Fruit fly (Drosophila melanogaster) whole organism, embryonic: ENCODE results near the gene CG5973.

Experiments
- Antp ChIP-seq: fragments of 200-800 bp; sonication (Bioruptor generic); optimal IDR thresholded peaks from 3 replicates; lab custom pipeline; 2016; ENCODE audit warnings: missing biosample characterization, missing genetic modification characterization
- CG10959 ChIP-seq: fragments of 200-800 bp; sonication (Bioruptor generic); IDR thresholded peaks from 2 replicates; pipeline ENCODE4 v1.3.6; 2022; ENCODE audit warnings: missing biosample characterization, missing genetic modification characterization
- CG10979 ChIP-seq: fragments of 200-800 bp; sonication (Bioruptor generic); optimal IDR thresholded peaks from 2 replicates; lab custom pipeline; 2018; ENCODE audit warnings: missing biosample characterization, mild to moderate bottlenecking, missing genetic modification characterization, moderate library complexity
- CG11504 ChIP-seq: fragments of 200-800 bp; sonication (Bioruptor generic); optimal IDR thresholded peaks from 3 replicates; lab custom pipeline; 2019; ENCODE audit warnings: missing biosample characterization, mild to moderate bottlenecking, missing genetic modification characterization, moderate library complexity
- CG12219 ChIP-seq: fragments of 200-800 bp; sonication (Bioruptor generic); optimal IDR thresholded peaks from 3 replicates; lab custom pipeline; 2018; ENCODE audit warnings: missing biosample characterization, mild to moderate bottlenecking, missing genetic modification characterization
- CG12391 ChIP-seq: fragments of 200-800 bp; sonication (Bioruptor generic); optimal IDR thresholded peaks from 3 replicates; lab custom pipeline; 2018; ENCODE audit warnings: missing biosample characterization, mild to moderate bottlenecking, missing genetic modification characterization, moderate library complexity
- CG12942 ChIP-seq: fragments of 200-800 bp; sonication (Bioruptor generic); optimal IDR thresholded peaks from 3 replicates; lab custom pipeline; 2016; ENCODE audit warnings: missing biosample characterization, missing genetic modification characterization
- CG14014 ChIP-seq: fragments of 200-800 bp; sonication (Bioruptor generic); IDR thresholded peaks from 2 replicates; pipeline ENCODE4 v1.3.6; 2022; ENCODE audit warnings: missing biosample characterization, missing genetic modification characterization
- CG14050 ChIP-seq: fragments of 200-800 bp; sonication (Bioruptor generic); IDR thresholded peaks from 3 replicates; pipeline ENCODE4 v1.3.6; 2022; ENCODE audit warnings: missing biosample characterization, missing genetic modification characterization
- CG15696 ChIP-seq: fragments of 200-800 bp; sonication (Bioruptor generic); optimal IDR thresholded peaks from 2 replicates; lab custom pipeline; 2019; ENCODE audit warnings: missing biosample characterization, mild to moderate bottlenecking, missing genetic modification characterization, moderate library complexity
- CG17328 ChIP-seq: fragments of 200-800 bp; sonication (Bioruptor generic); IDR thresholded peaks from 2 replicates; pipeline ENCODE4 v1.3.6; 2022; ENCODE audit warnings: missing biosample characterization, missing genetic modification characterization
- CG17802 ChIP-seq: fragments of 200-800 bp; sonication (Bioruptor generic); optimal IDR thresholded peaks from 2 replicates; lab custom pipeline; 2018; ENCODE audit warnings: missing biosample characterization, mild to moderate bottlenecking, missing genetic modification characterization, moderate library complexity
- CG32532 ChIP-seq: fragments of 200-800 bp; sonication (Bioruptor generic); IDR thresholded peaks from 2 replicates; pipeline ENCODE4 v1.3.6; 2022; ENCODE audit warnings: missing biosample characterization, missing genetic modification characterization
- CG34422 ChIP-seq: fragments of 200-800 bp; sonication (Bioruptor generic); IDR thresholded peaks from 3 replicates; pipeline ENCODE4 v1.3.6; 2022; ENCODE audit warnings: missing biosample characterization, missing genetic modification characterization
- CG4404 ChIP-seq: fragments of 200-800 bp; sonication (Bioruptor generic); IDR thresholded peaks from 2 replicates; pipeline ENCODE4 v1.3.6; 2022; ENCODE audit warnings: missing biosample characterization, missing genetic modification characterization
- CG4854 ChIP-seq: fragments of 200-800 bp; sonication (Bioruptor generic); optimal IDR thresholded peaks from 2 replicates; lab custom pipeline; 2016; ENCODE audit warnings: missing biosample characterization, missing genetic modification characterization, inconsistent platforms
- CG5180 ChIP-seq: fragments of 200-800 bp; sonication (Bioruptor generic); optimal IDR thresholded peaks from 3 replicates; lab custom pipeline; 2017; ENCODE audit warnings: missing biosample characterization, missing genetic modification characterization, mild to moderate bottlenecking, moderate library complexity, missing genetic modification reagents
- CG6813 ChIP-seq: fragments of 200-800 bp; sonication (Bioruptor generic); optimal IDR thresholded peaks from 2 replicates; lab custom pipeline; 2017; ENCODE audit warnings: missing biosample characterization, missing genetic modification characterization, mild to moderate bottlenecking, moderate library complexity, missing genetic modification reagents
- CG7271 ChIP-seq: fragments of 200-800 bp; sonication (Bioruptor generic); optimal IDR thresholded peaks from 2 replicates; lab custom pipeline; 2018; ENCODE audit warnings: missing biosample characterization, mild to moderate bottlenecking, missing genetic modification characterization, moderate library complexity
- CG7839 ChIP-seq: fragments of 200-800 bp; sonication (Bioruptor generic); optimal IDR thresholded peaks from 3 replicates; lab custom pipeline; 2018; ENCODE audit warnings: missing biosample characterization, mild to moderate bottlenecking, missing genetic modification characterization, moderate library complexity
- CG9817 ChIP-seq: fragments of 200-800 bp; sonication (Bioruptor generic); optimal IDR thresholded peaks from 2 replicates; lab custom pipeline; 2018; ENCODE audit warnings: missing biosample characterization, mild to moderate bottlenecking, missing genetic modification characterization, moderate library complexity
- Camta ChIP-seq: fragments of 200-800 bp; sonication (Bioruptor generic); optimal IDR thresholded peaks from 2 replicates; lab custom pipeline; 2016; ENCODE audit warnings: missing biosample characterization, missing genetic modification characterization
- CoRest ChIP-seq: fragments of 200-800 bp; sonication (Bioruptor generic); optimal IDR thresholded peaks from 3 replicates; lab custom pipeline; 2018; ENCODE audit warnings: missing biosample characterization, mild to moderate bottlenecking, missing genetic modification characterization, moderate library complexity
- Dbx ChIP-seq: fragments of 200-800 bp; sonication (Bioruptor generic); IDR thresholded peaks from 3 replicates; pipeline ENCODE4 v1.3.6; 2022; ENCODE audit warnings: missing biosample characterization, missing genetic modification characterization
- Fer3 ChIP-seq: fragments of 200-800 bp; sonication (Bioruptor generic); optimal IDR thresholded peaks from 2 replicates; lab custom pipeline; 2018; ENCODE audit warnings: missing biosample characterization, mild to moderate bottlenecking, missing genetic modification characterization, moderate library complexity
- H2.0 ChIP-seq: fragments of 200-800 bp; sonication (Bioruptor generic); IDR thresholded peaks from 2 replicates; pipeline ENCODE4 v1.3.6; 2022; ENCODE audit warnings: missing biosample characterization, missing genetic modification characterization
- HHEX ChIP-seq: fragments of 200-800 bp; sonication (Bioruptor generic); optimal IDR thresholded peaks from 3 replicates; lab custom pipeline; 2017; ENCODE audit warnings: missing biosample characterization, mild to moderate bottlenecking, missing genetic modification characterization, missing genetic modification reagents
- Hr51 ChIP-seq, 2 experiments: fragments of 200-800 bp; sonication (Bioruptor generic); optimal IDR thresholded peaks; 2 replicates in 1 of 2; 3 replicates in 1 of 2; lab custom pipeline; 2016 to 2018; ENCODE audit warnings: missing biosample characterization in 2 of 2, missing genetic modification characterization in 2 of 2, mild to moderate bottlenecking in 1 of 2, moderate library complexity in 1 of 2
- Mrtf ChIP-seq: fragments of 200-800 bp; sonication (Bioruptor generic); IDR thresholded peaks from 3 replicates; pipeline ENCODE4 v1.3.6; 2022; ENCODE audit warnings: missing biosample characterization, missing genetic modification characterization
- Ptx1 ChIP-seq: fragments of 200-800 bp; sonication (Bioruptor generic); IDR thresholded peaks from 2 replicates; pipeline ENCODE4 v1.3.6; 2022; ENCODE audit warnings: missing biosample characterization, missing genetic modification characterization
- Ssrp ChIP-seq: fragments of 200-800 bp; sonication (Bioruptor generic); optimal IDR thresholded peaks from 2 replicates; lab custom pipeline; 2018; ENCODE audit warnings: missing biosample characterization, mild to moderate bottlenecking, missing genetic modification characterization, moderate library complexity
- Vsx1 ChIP-seq: fragments of 200-800 bp; sonication (Bioruptor generic); optimal IDR thresholded peaks from 2 replicates; lab custom pipeline; 2017; ENCODE audit warnings: missing biosample characterization, mild to moderate bottlenecking, missing genetic modification characterization, missing genetic modification reagents
- ac ChIP-seq: fragments of 200-800 bp; sonication (Bioruptor generic); optimal IDR thresholded peaks from 3 replicates; lab custom pipeline; 2017; ENCODE audit warnings: missing biosample characterization, mild to moderate bottlenecking, missing genetic modification characterization
- bab2 ChIP-seq: fragments of 200-800 bp; sonication (Bioruptor generic); optimal IDR thresholded peaks from 2 replicates; lab custom pipeline; 2016; ENCODE audit warnings: missing biosample characterization, missing genetic modification characterization
- bsh ChIP-seq, 2 experiments: fragments of 200-800 bp; sonication (Bioruptor generic); optimal IDR thresholded peaks; 2 replicates each; lab custom pipeline; 2017 to 2018; ENCODE audit warnings: mild to moderate bottlenecking in 2 of 2, missing biosample characterization in 2 of 2, missing genetic modification characterization in 2 of 2, moderate library complexity in 1 of 2
- crp ChIP-seq, 2 experiments: fragments of 200-800 bp; sonication (Bioruptor generic); optimal IDR thresholded peaks; 2 replicates in 1 of 2; 3 replicates in 1 of 2; lab custom pipeline; 2017; ENCODE audit warnings: missing biosample characterization in 2 of 2, missing genetic modification characterization in 2 of 2, mild to moderate bottlenecking in 1 of 2, moderate library complexity in 1 of 2
- da ChIP-seq: fragments of 200-800 bp; sonication (Bioruptor generic); optimal IDR thresholded peaks from 2 replicates; lab custom pipeline; 2016; ENCODE audit warnings: missing biosample characterization, missing genetic modification characterization
- dati ChIP-seq: fragments of 200-800 bp; sonication (Bioruptor generic); IDR thresholded peaks from 2 replicates; pipeline ENCODE4 v1.3.6; 2022; ENCODE audit warnings: missing biosample characterization, missing genetic modification characterization
- dimm ChIP-seq: fragments of 200-800 bp; sonication (Bioruptor generic); IDR thresholded peaks from 2 replicates; pipeline ENCODE4 v1.3.6; 2022; ENCODE audit warnings: missing biosample characterization, missing genetic modification characterization
- gcm2 ChIP-seq: fragments of 200-800 bp; sonication (Bioruptor generic); optimal IDR thresholded peaks from 2 replicates; lab custom pipeline; 2016; ENCODE audit warnings: missing biosample characterization, missing genetic modification characterization
- gsb ChIP-seq: fragments of 200-800 bp; sonication (Bioruptor generic); IDR thresholded peaks from 2 replicates; pipeline ENCODE4 v1.3.6; 2022; ENCODE audit warnings: missing biosample characterization, missing genetic modification characterization
- inv ChIP-seq: fragments of 200-800 bp; sonication (Bioruptor generic); IDR thresholded peaks from 2 replicates; pipeline ENCODE4 v1.3.6; 2022; ENCODE audit warnings: missing biosample characterization, missing genetic modification characterization; ENCODE audit not compliant: partially characterized antibody
- kah ChIP-seq: fragments of 200-800 bp; sonication (Bioruptor generic); optimal IDR thresholded peaks from 2 replicates; lab custom pipeline; 2018; ENCODE audit warnings: missing biosample characterization, mild to moderate bottlenecking, missing genetic modification characterization
- peb ChIP-seq: fragments of 200-800 bp; sonication (Bioruptor generic); IDR thresholded peaks from 2 replicates; pipeline ENCODE4 v1.3.6; 2022; ENCODE audit warnings: missing biosample characterization, missing genetic modification characterization
- salm ChIP-seq: fragments of 200-800 bp; sonication (Bioruptor generic); optimal IDR thresholded peaks from 2 replicates; lab custom pipeline; 2018; ENCODE audit warnings: missing biosample characterization, mild to moderate bottlenecking, missing genetic modification characterization
- sens ChIP-seq: fragments of 200-800 bp; sonication (Bioruptor generic); peaks from one replicate; lab custom pipeline; 2016; ENCODE audit warnings: missing biosample characterization, missing genetic modification characterization
- sens-2 ChIP-seq: fragments of 200-800 bp; sonication (Bioruptor generic); IDR thresholded peaks from 2 replicates; pipeline ENCODE4 v1.3.6; 2022; ENCODE audit warnings: missing biosample characterization, missing genetic modification characterization
- seq ChIP-seq: fragments of 200-800 bp; sonication (Bioruptor generic); IDR thresholded peaks from 2 replicates; pipeline ENCODE4 v1.3.6; 2022; ENCODE audit warnings: missing biosample characterization, missing genetic modification characterization
- tin ChIP-seq: fragments of 200-800 bp; sonication (Bioruptor generic); optimal IDR thresholded peaks from 3 replicates; lab custom pipeline; 2016; ENCODE audit warnings: missing biosample characterization, missing genetic modification characterization
- wdn ChIP-seq: fragments of 200-800 bp; sonication (Bioruptor generic); IDR thresholded peaks from 2 replicates; pipeline ENCODE4 v1.3.6; 2022; ENCODE audit warnings: missing biosample characterization, missing genetic modification characterization

CG5973 gene

DNA sequence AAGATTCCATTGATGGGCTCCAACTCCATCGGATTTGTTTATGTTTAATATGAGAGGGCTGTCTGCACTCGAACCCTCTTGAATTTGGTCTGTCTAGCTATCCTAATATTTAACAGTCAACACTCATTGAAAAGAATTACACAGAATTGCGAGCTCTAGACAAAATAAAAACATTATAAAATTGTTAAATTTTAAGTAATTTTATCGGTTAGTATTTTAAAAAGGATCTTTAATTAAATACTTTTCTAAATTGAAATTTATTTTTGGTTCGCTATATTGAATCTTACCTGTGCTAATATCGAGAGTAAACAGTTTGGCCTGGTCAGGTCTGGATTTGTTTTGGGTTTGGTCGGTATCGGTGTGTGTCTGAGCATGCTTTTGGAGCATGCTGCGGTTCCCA lies 35.7 kb upstream of the CG5973 start (continued):
- TF ChIP-seq CG17802 (tag; lab: Kevin White, UChicago): no peak
- peak; percentile 81 for TF ChIP-seq CG11504 (tag; lab: Kevin White, UChicago)
- TF ChIP-seq seq (GFP tag; lab: Robert Waterston, UW): peak; percentile 54; the same call in 1 of the 2 replicates
- peak; percentile 62; the same call in 1 of the 2 replicates for TF ChIP-seq CG4404
- peak; percentile 7 for TF ChIP-seq gcm2
- peak; percentile 54 for TF ChIP-seq Ssrp (tag; lab: Kevin White, UChicago)
- TF ChIP-seq CG12942 (GFP tag; lab: Kevin White, UChicago): peak; percentile 29
- TF ChIP-seq CG17328 (GFP tag; lab: Robert Waterston, UW): peak; percentile 67
- peak in 1 of 2 experiments; percentile 76 for TF ChIP-seq bsh (GFP tag; optimal IDR thresholded peaks at IDR 0.05; lab: Kevin White, UChicago)
- peak; percentile 80 for TF ChIP-seq Fer3 (tag; lab: Kevin White, UChicago)
- peak; percentile 71 for TF ChIP-seq CG12391
- TF ChIP-seq salm (tag; lab: Kevin White, UChicago): peak; percentile 57
- TF ChIP-seq CG14014: peak; percentile 72; the same call in 1 of the 2 replicates
- peak; percentile 85 for TF ChIP-seq CoRest
- peak; percentile 59 for TF ChIP-seq dati (GFP tag; lab: Robert Waterston, UW)
- peak; percentile 75; the same call in 1 of the 2 replicates for TF ChIP-seq peb (GFP tag; lab: Robert Waterston, UW)
- TF ChIP-seq Antp: peak; percentile 27
- TF ChIP-seq CG14050: no peak; the same call in 2 of the 3 replicates
- TF ChIP-seq kah (GFP tag; lab: Kevin White, UChicago): peak; percentile 8
- peak; percentile 82 for TF ChIP-seq Dbx (GFP tag; lab: Robert Waterston, UW)
- TF ChIP-seq CG34422: peak; percentile 73; the same call in 2 of the 3 replicates
- TF ChIP-seq dimm (GFP tag; lab: Robert Waterston, UW): peak; percentile 37; the same call in 1 of the 2 replicates
- peak; percentile 4 for TF ChIP-seq Vsx1
- peak; percentile 91 for TF ChIP-seq Ptx1 (GFP tag; lab: Robert Waterston, UW)
- no peak for TF ChIP-seq ac (GFP tag; lab: Kevin White, UChicago)
- TF ChIP-seq CG10979: peak; percentile 72
- TF ChIP-seq Mrtf (GFP tag; lab: Robert Waterston, UW): peak; percentile 73; the same call in 1 of the 3 replicates
- no peak for TF ChIP-seq CG12219
- peak; percentile 91 for TF ChIP-seq sens (GFP tag; lab: Kevin White, UChicago)
- TF ChIP-seq CG7271 (tag; lab: Kevin White, UChicago): no peak
- peak; percentile 80 for TF ChIP-seq CG32532 (GFP tag; lab: Robert Waterston, UW)
- TF ChIP-seq CG9817 (tag; lab: Kevin White, UChicago): peak; percentile 85
- peak; percentile 60 for TF ChIP-seq CG4854
- peak; percentile 37 for TF ChIP-seq CG6813 (GFP tag; lab: Kevin White, UChicago)
- TF ChIP-seq CG15696: peak; percentile 61
- TF ChIP-seq Hr51 (GFP tag; optimal IDR thresholded peaks at IDR 0.05; lab: Kevin White, UChicago): peak in 1 of 2 experiments; percentile 88
- no peak for TF ChIP-seq bab2 (GFP tag; lab: Kevin White, UChicago)
- peak; percentile 38; the same call in 1 of the 2 replicates for TF ChIP-seq sens-2 (GFP tag; lab: Robert Waterston, UW)
- TF ChIP-seq CG5180 (GFP tag; lab: Kevin White, UChicago): peak; percentile 30
- no peak for TF ChIP-seq da
- TF ChIP-seq gsb (GFP tag; lab: Robert Waterston, UW): peak; percentile 46
- peak; percentile 16 for TF ChIP-seq Camta (GFP tag; lab: Kevin White, UChicago)
- TF ChIP-seq CG7839 (tag; lab: Kevin White, UChicago): peak; percentile 87
- no peak for TF ChIP-seq crp (GFP tag; optimal IDR thresholded peaks at IDR 0.05; lab: Kevin White, UChicago)
- peak; percentile 66; the same call in 1 of the 2 replicates for TF ChIP-seq CG10959
- peak; percentile 61 for TF ChIP-seq HHEX
- TF ChIP-seq tin: peak; percentile 54
- TF ChIP-seq wdn (GFP tag; lab: Robert Waterston, UW): peak; percentile 68
- no peak for TF ChIP-seq inv
- TF ChIP-seq H2.0: peak; percentile 74
